Worm (Caenorhabditis elegans) whole organism, young adult: Measurements from ENCODE around the gene nhr-227.

Experiments used
- D2030.7 ChIP-seq: fragments of 200-800 bp; sonication (Bioruptor generic); IDR thresholded peaks from 2 replicates; pipeline ENCODE4 v1.3.6; 2022; ENCODE audit warnings: missing genetic modification reagents, missing genetic modification characterization, missing compliant biosample characterization
- aptf-3 ChIP-seq: fragments of 200-800 bp; sonication (Bioruptor generic); IDR thresholded peaks from 2 replicates; pipeline ENCODE4 v1.3.6; 2022; ENCODE audit warnings: missing genetic modification characterization, missing compliant biosample characterization
- bed-1 ChIP-seq: fragments of 200-800 bp; sonication (Bioruptor generic); IDR thresholded peaks from 2 replicates; pipeline ENCODE4 v1.3.6; 2022; ENCODE audit warnings: missing genetic modification reagents, missing genetic modification characterization, missing compliant biosample characterization
- egl-18 ChIP-seq: fragments of 200-800 bp; sonication (Bioruptor generic); IDR thresholded peaks from 2 replicates; pipeline ENCODE4 v1.3.6; 2022; ENCODE audit warnings: missing genetic modification reagents, missing genetic modification characterization, missing compliant biosample characterization
- ets-4 ChIP-seq: fragments of 200-800 bp; sonication (Bioruptor generic); optimal IDR thresholded peaks from 2 replicates; lab custom pipeline; 2018; ENCODE audit warnings: mild to moderate bottlenecking, missing genetic modification characterization, missing compliant biosample characterization
- hmg-20 ChIP-seq: fragments of 200-800 bp; sonication (Bioruptor generic); IDR thresholded peaks from 2 replicates; pipeline ENCODE4 v1.3.6; 2022; ENCODE audit warnings: missing genetic modification reagents, missing genetic modification characterization, missing compliant biosample characterization
- lin-40 ChIP-seq: sonication (generic microtip); optimal IDR thresholded peaks from 2 replicates; lab custom pipeline; 2016; ENCODE audit warnings: missing genetic modification characterization, mild to moderate bottlenecking, missing compliant biosample characterization, missing genotype, missing genetic modification reagents
- lsy-27 ChIP-seq: sonication (generic microtip); optimal IDR thresholded peaks from 2 replicates; lab custom pipeline; 2017; ENCODE audit warnings: missing genetic modification characterization, mild to moderate bottlenecking, missing compliant biosample characterization, antibody characterized with exemption, missing genotype, borderline replicate concordance; ENCODE audit not compliant: insufficient read depth
- nhr-179 ChIP-seq: sonication (generic microtip); optimal IDR thresholded peaks from 2 replicates; lab custom pipeline; 2016; ENCODE audit warnings: mild to moderate bottlenecking, missing genetic modification characterization, missing compliant biosample characterization
- snpc-1.3 ChIP-seq: sonication (generic microtip); optimal IDR thresholded peaks from 2 replicates; lab custom pipeline; 2017; ENCODE audit warnings: missing genetic modification characterization, mild to moderate bottlenecking, missing compliant biosample characterization, antibody characterized with exemption, moderate library complexity, missing genotype, missing genetic modification reagents; ENCODE audit not compliant: insufficient read depth
- ztf-6 ChIP-seq: fragments of 200-800 bp; sonication (Bioruptor generic); IDR thresholded peaks from 2 replicates; pipeline ENCODE4 v1.3.6; 2022; ENCODE audit warnings: missing genetic modification reagents, missing genetic modification characterization, missing compliant biosample characterization

DNA sequence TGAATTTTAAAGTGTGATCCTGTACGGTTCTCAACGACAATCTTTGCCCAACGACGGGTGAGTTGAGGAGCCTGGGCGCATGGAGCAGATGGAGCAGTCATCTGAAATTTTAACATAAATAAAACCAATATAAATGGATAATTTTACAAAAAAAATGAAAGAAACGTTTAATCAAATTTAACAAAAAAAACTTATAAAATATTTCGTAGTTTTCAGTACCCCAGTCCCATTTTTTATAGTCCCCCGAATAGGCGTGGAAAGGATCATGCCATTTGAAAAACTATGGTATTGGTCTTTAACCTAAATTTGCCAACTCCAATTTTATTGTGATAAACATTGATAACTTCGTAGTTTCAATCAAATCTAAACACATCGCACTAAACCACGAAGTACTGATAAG lies 39.8 kb downstream of the nhr-227 start, which contains the start of gene pud-3:
- TF ChIP-seq lin-40 (tag; lab: Kevin White, UChicago) (no peak), bed-1 (GFP tag; lab: Robert Waterston, UW) (no peak), egl-18 (no peak), aptf-3 (no peak), nhr-179 (tag; lab: Kevin White, UChicago) (no peak), ztf-6 (GFP tag; lab: Robert Waterston, UW) (no peak), lsy-27 (tag; lab: Kevin White, UChicago) (no peak), D2030.7 (GFP tag; lab: Robert Waterston, UW) (no peak), hmg-20 (no peak), ets-4 (GFP tag; lab: Kevin White, UChicago) (no peak), snpc-1.3 (tag; lab: Kevin White, UChicago) (no peak)
